Fruit fly (Drosophila melanogaster) whole organism, embryonic: ENCODE measurements around the gene CG3097.

ENCODE experiments used
- Atf3 ChIP-seq: fragments of 200-800 bp; sonication (Bioruptor generic); optimal IDR thresholded peaks from 3 replicates; lab custom pipeline; 2016; ENCODE audit warnings: missing biosample characterization, missing genetic modification characterization
- CG11504 ChIP-seq: fragments of 200-800 bp; sonication (Bioruptor generic); optimal IDR thresholded peaks from 3 replicates; lab custom pipeline; 2019; ENCODE audit warnings: missing biosample characterization, mild to moderate bottlenecking, missing genetic modification characterization, moderate library complexity
- CG15479 ChIP-seq: fragments of 200-800 bp; sonication (Bioruptor generic); optimal IDR thresholded peaks from 3 replicates; lab custom pipeline; 2019; ENCODE audit warnings: missing biosample characterization, mild to moderate bottlenecking, missing genetic modification characterization, moderate library complexity
- CG16779 ChIP-seq: fragments of 200-800 bp; sonication (Bioruptor generic); IDR thresholded peaks from 2 replicates; pipeline ENCODE4 v1.3.6; 2022; ENCODE audit warnings: missing biosample characterization, missing genetic modification characterization
- CG16863 ChIP-seq: fragments of 200-800 bp; sonication (Bioruptor generic); optimal IDR thresholded peaks from 3 replicates; lab custom pipeline; 2016; ENCODE audit warnings: missing biosample characterization, missing genetic modification characterization
- CG31441 ChIP-seq: fragments of 200-800 bp; sonication (Bioruptor generic); IDR thresholded peaks from 2 replicates; pipeline ENCODE4 v1.3.6; 2022; ENCODE audit warnings: missing biosample characterization, missing genetic modification characterization
- CG32767 ChIP-seq: fragments of 200-800 bp; sonication (Bioruptor generic); IDR thresholded peaks from 2 replicates; pipeline ENCODE4 v1.3.6; 2022; ENCODE audit warnings: missing biosample characterization, missing genetic modification characterization
- CG3847 ChIP-seq: fragments of 200-800 bp; sonication (Bioruptor generic); IDR thresholded peaks from 2 replicates; pipeline ENCODE4 v1.3.6; 2022; ENCODE audit warnings: missing biosample characterization, missing genetic modification characterization
- CG4707 ChIP-seq: fragments of 200-800 bp; sonication (Bioruptor generic); optimal IDR thresholded peaks from 2 replicates; lab custom pipeline; 2018; ENCODE audit warnings: missing biosample characterization, mild to moderate bottlenecking, missing genetic modification characterization, moderate library complexity
- CG6813 ChIP-seq: fragments of 200-800 bp; sonication (Bioruptor generic); optimal IDR thresholded peaks from 2 replicates; lab custom pipeline; 2017; ENCODE audit warnings: missing biosample characterization, missing genetic modification characterization, mild to moderate bottlenecking, moderate library complexity, missing genetic modification reagents
- CG7271 ChIP-seq: fragments of 200-800 bp; sonication (Bioruptor generic); optimal IDR thresholded peaks from 2 replicates; lab custom pipeline; 2018; ENCODE audit warnings: missing biosample characterization, mild to moderate bottlenecking, missing genetic modification characterization, moderate library complexity
- CG7839 ChIP-seq: fragments of 200-800 bp; sonication (Bioruptor generic); optimal IDR thresholded peaks from 3 replicates; lab custom pipeline; 2018; ENCODE audit warnings: missing biosample characterization, mild to moderate bottlenecking, missing genetic modification characterization, moderate library complexity
- CG8290 ChIP-seq, 3 experiments: fragments of 200-800 bp; sonication (Bioruptor generic); optimal IDR thresholded peaks; 2 replicates each; lab custom pipeline; 2016 to 2019; ENCODE audit warnings: missing biosample characterization in 3 of 3, missing genetic modification characterization in 3 of 3, mild to moderate bottlenecking in 2 of 3, moderate library complexity in 1 of 3
- CG8765 ChIP-seq: fragments of 200-800 bp; sonication (Bioruptor generic); IDR thresholded peaks from 2 replicates; pipeline ENCODE4 v1.3.6; 2022; ENCODE audit warnings: missing biosample characterization, missing genetic modification characterization
- CG9932 ChIP-seq: fragments of 200-800 bp; sonication (Bioruptor generic); IDR thresholded peaks from 2 replicates; pipeline ENCODE4 v1.3.6; 2022; ENCODE audit warnings: missing biosample characterization, missing genetic modification characterization
- D ChIP-seq, 2 experiments: fragments of 200-800 bp in 1 of 2; fragments of >200 bp in 1 of 2; sonication (Bioruptor generic) in 1 of 2; optimal IDR thresholded peaks; 2 replicates in 1 of 2; 3 replicates in 1 of 2; lab custom pipeline; 2017; ENCODE audit warnings: mild to moderate bottlenecking in 1 of 2, missing biosample characterization in 1 of 2, missing genetic modification characterization in 1 of 2, missing genetic modification reagents in 1 of 2
- Eip74EF ChIP-seq, 2 experiments: fragments of 200-800 bp in 1 of 2; fragments of >200 bp in 1 of 2; sonication (Bioruptor generic) in 1 of 2; optimal IDR thresholded peaks; 2 replicates each; lab custom pipeline; 2017 to 2019; ENCODE audit warnings: missing biosample characterization in 2 of 2, missing genetic modification characterization in 2 of 2, mild to moderate bottlenecking in 1 of 2, moderate library complexity in 1 of 2
- Hmr ChIP-seq: fragments of 200-800 bp; sonication (Bioruptor generic); optimal IDR thresholded peaks from 3 replicates; lab custom pipeline; 2017; ENCODE audit warnings: mild to moderate bottlenecking, missing biosample characterization, missing genetic modification reagents, missing genetic modification characterization
- Hr78 ChIP-seq, 2 experiments: fragments of 200-800 bp in 1 of 2; fragments of >200 bp in 1 of 2; sonication (Bioruptor generic) in 1 of 2; optimal IDR thresholded peaks; 2 replicates each; lab custom pipeline; 2017 to 2019; ENCODE audit warnings: missing biosample characterization in 2 of 2, missing genetic modification characterization in 2 of 2, mild to moderate bottlenecking in 1 of 2, moderate library complexity in 1 of 2
- MESR4 ChIP-seq: fragments of 200-800 bp; sonication (Bioruptor generic); optimal IDR thresholded peaks from 2 replicates; lab custom pipeline; 2018; ENCODE audit warnings: missing biosample characterization, mild to moderate bottlenecking, missing genetic modification characterization, moderate library complexity
- Med ChIP-seq: fragments of 200-800 bp; sonication (Bioruptor generic); peaks from one replicate; lab custom pipeline; 2016; ENCODE audit warnings: missing biosample characterization, missing genetic modification characterization, mild to moderate bottlenecking, inconsistent platforms, moderate library complexity
- Stat92E ChIP-seq, 3 experiments: fragments of >200 bp in 2 of 3; fragments of 200-800 bp in 1 of 3; sonication (Bioruptor generic) in 1 of 3; optimal IDR thresholded peaks; 2 replicates each; lab custom pipeline; 2017 to 2019; ENCODE audit warnings: missing biosample characterization in 3 of 3, missing genetic modification characterization in 3 of 3, mild to moderate bottlenecking in 1 of 3, moderate library complexity in 1 of 3
- ac ChIP-seq: fragments of 200-800 bp; sonication (Bioruptor generic); optimal IDR thresholded peaks from 3 replicates; lab custom pipeline; 2017; ENCODE audit warnings: missing biosample characterization, mild to moderate bottlenecking, missing genetic modification characterization
- amos ChIP-seq: fragments of 200-800 bp; sonication (Bioruptor generic); IDR thresholded peaks from 2 replicates; pipeline ENCODE4 v1.3.6; 2022; ENCODE audit warnings: missing biosample characterization, missing genetic modification characterization; ENCODE audit not compliant: partially characterized antibody
- danr ChIP-seq: fragments of 200-800 bp; sonication (Bioruptor generic); IDR thresholded peaks from 2 replicates; pipeline ENCODE4 v1.3.6; 2022; ENCODE audit warnings: missing biosample characterization, missing genetic modification characterization
- emc ChIP-seq: fragments of 200-800 bp; sonication (Bioruptor generic); optimal IDR thresholded peaks from 2 replicates; lab custom pipeline; 2016; ENCODE audit warnings: missing biosample characterization, missing genetic modification characterization
- exex ChIP-seq: fragments of 200-800 bp; sonication (Bioruptor generic); optimal IDR thresholded peaks from 4 replicates; lab custom pipeline; 2018; ENCODE audit warnings: missing biosample characterization, mild to moderate bottlenecking, missing genetic modification characterization, moderate library complexity
- gfzf ChIP-seq: fragments of 200-800 bp; sonication (Bioruptor generic); optimal IDR thresholded peaks from 2 replicates; lab custom pipeline; 2016; ENCODE audit warnings: missing biosample characterization, mild to moderate bottlenecking, missing genetic modification characterization, moderate library complexity
- grau ChIP-seq: fragments of 200-800 bp; optimal IDR thresholded peaks from 3 replicates; lab custom pipeline; 2019; ENCODE audit warnings: missing biosample characterization, mild to moderate bottlenecking, missing genetic modification characterization, moderate library complexity
- jumu ChIP-seq: fragments of 200-800 bp; sonication (Bioruptor generic); optimal IDR thresholded peaks from 3 replicates; lab custom pipeline; 2016; ENCODE audit warnings: missing biosample characterization, missing genetic modification characterization
- ken ChIP-seq: fragments of 200-800 bp; sonication (Bioruptor generic); IDR thresholded peaks from 3 replicates; pipeline ENCODE4 v1.3.6; 2022; ENCODE audit warnings: missing biosample characterization, missing genetic modification characterization
- luna ChIP-seq: fragments of 200-800 bp; sonication (Bioruptor generic); optimal IDR thresholded peaks from 2 replicates; lab custom pipeline; 2016; ENCODE audit warnings: missing biosample characterization, missing genetic modification characterization
- nau ChIP-seq: fragments of 200-800 bp; sonication (Bioruptor generic); optimal IDR thresholded peaks from 3 replicates; lab custom pipeline; 2017; ENCODE audit warnings: missing biosample characterization, mild to moderate bottlenecking, missing genetic modification characterization, missing genetic modification reagents
- nerfin-1 ChIP-seq: fragments of 200-800 bp; sonication (Bioruptor generic); optimal IDR thresholded peaks from 3 replicates; lab custom pipeline; 2019; ENCODE audit warnings: missing biosample characterization, mild to moderate bottlenecking, missing genetic modification characterization, moderate library complexity
- pfk ChIP-seq: fragments of 200-800 bp; sonication (Bioruptor generic); optimal IDR thresholded peaks from 2 replicates; lab custom pipeline; 2018; ENCODE audit warnings: missing biosample characterization, mild to moderate bottlenecking, missing genetic modification characterization, moderate library complexity
- pho ChIP-seq: fragments of 200-800 bp; sonication (Bioruptor generic); optimal IDR thresholded peaks from 2 replicates; lab custom pipeline; 2016; ENCODE audit warnings: missing biosample characterization, missing genetic modification characterization
- rib ChIP-seq: fragments of 200-800 bp; sonication (Bioruptor generic); IDR thresholded peaks from 2 replicates; pipeline ENCODE4 v1.3.6; 2022; ENCODE audit warnings: missing biosample characterization, missing genetic modification characterization
- ro ChIP-seq: fragments of 200-800 bp; sonication (Bioruptor generic); IDR thresholded peaks from 2 replicates; pipeline ENCODE4 v1.3.6; 2022; ENCODE audit warnings: missing biosample characterization, missing genetic modification characterization
- sens-2 ChIP-seq: fragments of 200-800 bp; sonication (Bioruptor generic); IDR thresholded peaks from 2 replicates; pipeline ENCODE4 v1.3.6; 2022; ENCODE audit warnings: missing biosample characterization, missing genetic modification characterization
- sisA ChIP-seq: fragments of 200-800 bp; sonication (Bioruptor generic); IDR thresholded peaks from 2 replicates; pipeline ENCODE4 v1.3.6; 2022; ENCODE audit warnings: missing biosample characterization, missing genetic modification characterization
- slou ChIP-seq: fragments of 200-800 bp; sonication (Bioruptor generic); optimal IDR thresholded peaks from 3 replicates; lab custom pipeline; 2016; ENCODE audit warnings: missing biosample characterization, missing genetic modification characterization
- ssp ChIP-seq: fragments of 200-800 bp; sonication (Bioruptor generic); IDR thresholded peaks from 2 replicates; pipeline ENCODE4 v1.3.6; 2022; ENCODE audit warnings: missing biosample characterization, missing genetic modification characterization
- stwl ChIP-seq: fragments of 200-800 bp; sonication (Bioruptor generic); optimal IDR thresholded peaks from 3 replicates; lab custom pipeline; 2018; ENCODE audit warnings: missing biosample characterization, mild to moderate bottlenecking, missing genetic modification characterization, moderate library complexity

Gene CG3097

DNA sequence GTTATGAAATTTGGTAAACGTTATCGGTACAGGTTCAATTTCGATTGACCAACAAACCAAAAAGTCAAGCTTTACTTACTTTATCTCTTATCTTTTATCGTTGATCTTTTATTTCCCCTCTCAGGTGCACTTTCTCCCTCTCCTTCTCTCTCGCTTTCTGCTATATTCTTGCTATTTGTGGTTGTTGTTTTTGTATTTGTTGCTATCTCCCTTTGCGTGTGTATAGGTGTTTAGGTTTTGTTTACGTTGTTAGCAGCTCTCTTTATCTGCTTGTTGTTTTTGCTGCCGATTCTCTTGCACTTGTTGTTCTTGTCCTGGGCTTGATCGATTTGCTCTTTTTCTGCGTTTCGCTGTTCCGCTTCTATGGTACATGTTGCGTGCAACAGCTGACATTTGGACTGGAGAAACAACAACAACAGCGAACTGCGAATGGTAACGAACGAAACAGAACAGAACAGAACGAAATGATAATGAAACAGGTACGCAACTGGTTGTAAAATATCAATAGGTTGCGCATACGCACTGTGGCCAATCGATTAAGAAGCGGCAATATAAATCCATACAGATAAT, 26.2 kb downstream of the CG3097 start (continued):
- no peak for TF ChIP-seq Hmr (GFP tag; lab: Kevin White, UChicago)
- no peak for TF ChIP-seq nerfin-1 (tag; lab: Kevin White, UChicago)
- TF ChIP-seq pfk (GFP tag; lab: Kevin White, UChicago), result peak; percentile 99
- TF ChIP-seq CG15479 (GFP tag; lab: Kevin White, UChicago), result peak; percentile 84
- TF ChIP-seq CG8290 (GFP tag; optimal IDR thresholded peaks at IDR 0.05; lab: Kevin White, UChicago), result no peak
- peak in 1 of 2 experiments; percentile 65 for TF ChIP-seq CG8290 (tag; optimal IDR thresholded peaks at IDR 0.05; lab: Kevin White, UChicago)
- peak; percentile 39 for TF ChIP-seq CG11504 (tag; lab: Kevin White, UChicago)

DNA sequence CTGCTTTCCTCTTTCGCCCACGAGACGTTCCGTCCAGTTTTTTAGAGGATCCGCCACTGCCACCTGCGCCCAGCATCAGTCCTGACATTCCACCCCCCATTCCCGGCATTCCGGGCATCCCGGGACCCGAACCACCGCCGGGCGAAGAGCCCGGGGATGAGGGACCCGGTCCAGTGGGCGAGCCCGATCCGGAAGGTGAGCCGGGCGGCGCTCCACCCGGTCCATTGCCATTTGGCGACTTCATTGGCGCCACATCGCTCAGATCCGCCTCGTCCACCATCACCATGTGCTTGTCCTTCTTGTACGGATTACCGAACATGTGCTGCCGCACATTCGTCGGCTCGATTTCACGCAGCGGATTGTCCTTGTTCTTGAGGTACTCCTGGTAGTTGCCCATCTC, 29.0 kb downstream of the CG3097 start:
- TF ChIP-seq CG6813 (GFP tag; lab: Kevin White, UChicago), result no peak
- TF ChIP-seq Med (GFP tag; lab: Kevin White, UChicago), result peak; percentile 54
- TF ChIP-seq stwl, result no peak
- TF ChIP-seq exex (tag; lab: Kevin White, UChicago), result no peak

DNA sequence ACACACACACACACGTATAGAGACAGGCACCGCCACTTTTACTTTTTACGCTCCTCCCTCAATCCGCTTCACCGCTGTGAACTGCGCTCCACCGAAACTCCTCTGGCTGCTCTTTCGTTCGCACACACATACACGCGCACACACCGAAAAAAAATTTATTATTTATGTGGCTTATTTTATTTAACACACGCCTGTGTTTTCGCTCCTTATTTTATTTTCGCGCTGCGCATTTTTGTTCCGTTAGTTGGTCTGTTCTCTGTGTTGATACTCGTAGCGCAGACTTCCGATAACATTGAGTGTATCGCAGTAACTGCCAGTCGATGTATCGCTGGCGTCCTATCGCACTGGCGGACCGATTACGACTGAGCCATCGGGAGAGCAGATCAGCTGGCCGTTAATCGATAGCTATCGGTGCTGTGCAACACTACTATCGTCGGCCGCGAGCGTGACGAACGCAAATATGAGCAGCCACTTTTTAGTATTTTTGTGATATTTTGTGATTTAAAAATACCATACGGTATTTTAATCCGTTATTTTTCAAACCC, 32.8 kb downstream of the CG3097 start, which contains the start of gene Snx27:
Snx27 (minus strand) TSS at position 356 of the 545 bp plus-strand sequence.
- TF ChIP-seq Hr78 (GFP tag; optimal IDR thresholded peaks at IDR 0.05; lab: Kevin White, UChicago) (no peak), nau (GFP tag; lab: Kevin White, UChicago) (no peak), CG8290 (GFP tag; optimal IDR thresholded peaks at IDR 0.05; lab: Kevin White, UChicago) (peak; percentile 38), CG8290 (tag; optimal IDR thresholded peaks at IDR 0.05; lab: Kevin White, UChicago) (peak in 1 of 2 experiments; percentile 87), CG7839 (tag; lab: Kevin White, UChicago) (no peak), CG32767 (no peak), luna (GFP tag; lab: Kevin White, UChicago) (peak; percentile 60), sisA (GFP tag; lab: Robert Waterston, UW) (0 out of 2 replicates have a peak, but pooled peaks have one; percentile 21), CG9932 (GFP tag; lab: Robert Waterston, UW) (peak; percentile 92), pho (GFP tag; lab: Kevin White, UChicago) (peak; percentile 73), CG7271 (peak; percentile 21), rib (peak; percentile 59; the same call in 1 of the 2 replicates), gfzf (peak; percentile 90), grau (tag; lab: Kevin White, UChicago) (peak; percentile 55), ssp (peak; percentile 57), MESR4 (GFP tag; lab: Kevin White, UChicago) (peak; percentile 76), ken (GFP tag; lab: Robert Waterston, UW) (peak; percentile 60), amos (GFP tag; lab: Robert Waterston, UW) (peak; percentile 100), CG3847 (GFP tag; lab: Robert Waterston, UW) (peak; percentile 87), sens-2 (GFP tag; lab: Robert Waterston, UW) (no peak), Eip74EF (GFP tag; optimal IDR thresholded peaks at IDR 0.05; lab: Kevin White, UChicago) (peak in 1 of 2 experiments; percentile 23), Atf3 (no peak), CG31441 (GFP tag; lab: Robert Waterston, UW) (peak; percentile 39; the same call in 1 of the 2 replicates), CG16779 (GFP tag; lab: Robert Waterston, UW) (no peak), slou (peak; percentile 30), danr (no peak), CG16863 (GFP tag; lab: Kevin White, UChicago) (peak; percentile 18), ac (GFP tag; lab: Kevin White, UChicago) (no peak), CG8765 (GFP tag; lab: Robert Waterston, UW) (no peak), jumu (GFP tag; lab: Kevin White, UChicago) (peak; percentile 67), Stat92E (GFP tag; optimal IDR thresholded peaks at IDR 0.05; lab: Kevin White, UChicago) (peak in 1 of 3 experiments; percentile 65), ro (no peak), CG4707 (peak; percentile 32), emc (GFP tag; lab: Kevin White, UChicago) (peak; percentile 4), D (optimal IDR thresholded peaks at IDR 0.05; lab: Kevin White, UChicago) (no peak), D (GFP tag; optimal IDR thresholded peaks at IDR 0.05; lab: Kevin White, UChicago) (no peak)
